Worm (Caenorhabditis elegans) whole organism, mixed stage, embryonic: ENCODE results near the gene ham-1.

Experiments used
- ces-1 ChIP-seq: fragments of 150-350 bp; optimal IDR thresholded peaks from 2 replicates; lab custom pipeline; 2014; ENCODE audit warnings: missing biosample characterization, missing genetic modification reagents, missing genetic modification characterization
- elt-3 ChIP-seq: fragments of 150-350 bp; optimal IDR thresholded peaks from 2 replicates; lab custom pipeline; 2014; ENCODE audit warnings: missing biosample characterization, missing genetic modification characterization
- ham-2 ChIP-seq: fragments of 200-800 bp; sonication (Bioruptor generic); optimal IDR thresholded peaks from 2 replicates; lab custom pipeline; 2018; ENCODE audit warnings: mild to moderate bottlenecking, missing genetic modification characterization, missing compliant biosample characterization

- no peak for TF ChIP-seq ces-1 (GFP tag; lab: Kevin White, UChicago)
- no peak for TF ChIP-seq ham-2 (GFP tag; lab: Kevin White, UChicago)
- TF ChIP-seq elt-3 (tag; lab: Kevin White, UChicago): no peak
Measured at ce11 chrIV:12573068-12573467, 31.1 kb downstream of the ham-1 start, which contains the start of gene K08E7.5.
